Fruit fly (Drosophila melanogaster): ENCODE measurements around the gene RpL7.

Gene RpL7

dm6 chr2L:10238726-10239652 is 38.2 kb downstream of the RpL7 start, which contains the start of gene me31B:
TSS of gene me31B (plus strand) at chr2L:10239341.
- peak; percentile 7 for TF ChIP-seq Eip93F (GFP tag; optimal IDR thresholded peaks at IDR 0.05)
- no peak for TF ChIP-seq eg (GFP tag; IDR thresholded peaks at IDR 0.05)
- peak; percentile 14 for TF ChIP-seq CG3032 (tag; optimal IDR thresholded peaks at IDR 0.05)

DNA sequence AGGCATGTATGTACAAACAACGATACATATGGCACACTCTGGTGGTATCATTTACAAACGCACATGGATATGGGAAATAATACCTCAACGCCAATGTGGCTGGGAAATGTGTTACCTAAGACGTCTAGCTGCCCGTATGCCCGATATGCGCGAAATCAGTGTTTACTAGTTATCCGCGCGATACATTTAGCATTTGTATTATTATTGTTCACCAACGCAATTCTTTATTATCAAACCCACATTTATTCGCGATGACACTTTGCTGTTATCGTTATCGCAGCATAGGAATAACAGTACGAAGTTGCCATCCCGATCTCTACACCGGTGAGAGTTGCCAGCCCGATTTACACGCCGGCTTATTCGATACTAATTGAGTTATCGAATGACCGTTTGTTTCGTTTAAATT is 46.0 kb downstream of the RpL7 start, which contains the start of gene chico:
Gene chico, minus strand, starts transcription at position 294 of the 406 bp plus-strand sequence.
- TF ChIP-seq salr (GFP tag; optimal IDR thresholded peaks at IDR 0.05) (no peak), CG7368 (GFP tag; optimal IDR thresholded peaks at IDR 0.05) (no peak), CG6792 (GFP tag; optimal IDR thresholded peaks at IDR 0.05) (no peak), fkh (GFP tag; optimal IDR thresholded peaks at IDR 0.05) (no peak)

DNA sequence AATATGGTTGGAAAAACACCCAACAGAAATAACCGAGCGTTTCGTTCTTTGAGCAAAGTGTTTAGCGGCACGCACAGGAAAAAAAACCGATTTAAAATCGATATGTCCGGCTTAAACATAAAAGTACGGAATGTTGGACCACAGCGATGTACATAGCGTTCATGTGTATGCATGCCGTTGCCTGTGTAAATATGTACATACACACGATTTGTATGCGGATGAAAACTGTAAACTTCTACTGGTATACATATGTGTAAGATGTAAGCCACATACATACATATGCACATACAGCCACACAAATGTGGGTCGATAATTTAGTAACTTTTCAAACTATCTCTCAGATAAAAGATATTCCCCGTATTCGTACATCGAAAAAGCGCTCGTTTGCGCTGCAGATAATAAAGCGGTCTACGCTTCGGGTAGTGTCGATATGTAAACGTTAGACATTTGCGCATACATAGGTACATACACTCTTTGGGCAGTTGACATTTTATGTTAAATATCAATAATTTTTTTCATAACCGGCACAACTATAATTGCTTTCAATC is 48.9 kb downstream of the RpL7 start:
- TF ChIP-seq fkh (GFP tag; optimal IDR thresholded peaks at IDR 0.05) (peak; percentile 94), Smox (GFP tag; optimal IDR thresholded peaks at IDR 0.05) (no peak)

- TF ChIP-seq lz (GFP tag; optimal IDR thresholded peaks at IDR 0.05) (peak; percentile 10), fkh (GFP tag; optimal IDR thresholded peaks at IDR 0.05) (peak; percentile 36), Eip78C (GFP tag) (peak; percentile 79), fd85E (GFP tag; optimal IDR thresholded peaks at IDR 0.05) (no peak), dsx (GFP tag; optimal IDR thresholded peaks at IDR 0.05; ENCODE audit: poor library complexity, severe bottlenecking) (peak; percentile 97), esn (GFP tag; optimal IDR thresholded peaks at IDR 0.05) (peak; percentile 6), CG4318 (GFP tag; optimal IDR thresholded peaks at IDR 0.05) (no peak)
Measured at dm6 chr2L:10250441-10250847, 49.6 kb downstream of the RpL7 start, which contains the start of the genes bsk and CG31717. TSS of gene bsk (minus strand) at chr2L:10250501. TSS of gene CG31717 (plus strand) at chr2L:10250737.

DNA sequence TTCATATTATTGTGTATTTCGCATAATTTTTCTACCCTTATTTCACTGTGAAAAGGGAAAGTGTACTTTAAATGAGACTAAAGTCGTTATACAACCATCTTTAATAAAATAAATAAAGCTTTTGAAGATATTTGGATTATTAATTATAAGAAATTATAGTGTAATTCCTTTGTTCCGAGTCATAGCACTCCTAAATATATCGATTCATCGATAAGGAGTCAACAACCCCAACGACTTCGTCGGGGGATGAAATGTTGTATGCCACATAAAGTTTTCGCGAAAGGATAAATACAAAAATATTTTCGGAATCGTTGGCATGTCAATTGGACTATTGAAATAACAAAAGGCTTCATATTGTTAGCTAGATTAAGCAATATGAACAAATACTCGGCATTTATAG is 50.8 kb downstream of the RpL7 start, which contains the start of gene Ror:
Gene Ror, plus strand, starts transcription at position 252 of the 400 bp plus-strand sequence.
- no peak for TF ChIP-seq Hr38 (GFP tag; optimal IDR thresholded peaks at IDR 0.05)
- TF ChIP-seq pdm3 (GFP tag; optimal IDR thresholded peaks at IDR 0.05): no peak
- TF ChIP-seq Sox15 (GFP tag; optimal IDR thresholded peaks at IDR 0.05): no peak
- no peak for TF ChIP-seq Smox (GFP tag; optimal IDR thresholded peaks at IDR 0.05)
- no peak for TF ChIP-seq dac (GFP tag; optimal IDR thresholded peaks at IDR 0.05)
- TF ChIP-seq Eip75B (GFP tag; optimal IDR thresholded peaks at IDR 0.05): no peak
- TF ChIP-seq acj6 (GFP tag; optimal IDR thresholded peaks at IDR 0.05): no peak
- TF ChIP-seq Eip93F (GFP tag; optimal IDR thresholded peaks at IDR 0.05): no peak
- TF ChIP-seq fd59A (GFP tag; optimal IDR thresholded peaks at IDR 0.05): no peak
- no peak for TF ChIP-seq CG10631 (GFP tag; optimal IDR thresholded peaks at IDR 0.05)
- TF ChIP-seq CG9139 (GFP tag; optimal IDR thresholded peaks at IDR 0.05): no peak
- no peak for TF ChIP-seq CG34406 (GFP tag; optimal IDR thresholded peaks at IDR 0.05)
- TF ChIP-seq achi (GFP tag; optimal IDR thresholded peaks at IDR 0.05): no peak
- no peak for TF ChIP-seq CG10669 (GFP tag; optimal IDR thresholded peaks at IDR 0.05)
- no peak for TF ChIP-seq CG6854 (GFP tag; optimal IDR thresholded peaks at IDR 0.05)
- no peak for TF ChIP-seq svp (GFP tag)
- no peak for TF ChIP-seq OdsH (GFP tag; optimal IDR thresholded peaks at IDR 0.05)
- no peak for TF ChIP-seq CG4318 (GFP tag; optimal IDR thresholded peaks at IDR 0.05)
